Fruit fly (Drosophila melanogaster): ENCODE results near the gene brwl.

Gene brwl

DNA sequence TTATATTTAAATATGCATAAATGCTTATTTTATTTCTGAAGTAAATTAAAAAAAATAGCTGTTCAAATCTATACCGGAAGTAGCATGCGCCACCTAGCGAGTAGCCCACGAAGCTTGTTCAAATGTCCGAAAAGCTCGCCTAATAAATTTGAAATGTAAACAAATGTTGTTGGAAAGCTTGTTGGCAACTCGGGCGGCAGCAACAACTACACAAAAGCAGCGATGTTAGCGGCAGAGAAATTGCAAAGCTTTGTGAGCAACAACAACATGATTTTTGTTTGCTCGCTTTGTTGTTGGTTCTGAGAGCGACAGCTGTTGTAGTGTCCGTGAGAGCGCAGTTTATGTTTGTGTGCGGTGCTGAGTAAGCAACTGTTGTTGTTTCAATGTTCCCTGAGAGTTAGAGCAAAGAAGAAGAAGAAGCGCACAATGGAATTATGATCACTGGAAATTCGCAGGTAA, 1.3 kb upstream of the brwl start (continued):
- TF ChIP-seq CG30403 (GFP tag; optimal IDR thresholded peaks at IDR 0.05) (peak; percentile 90), CG13287 (GFP tag; IDR thresholded peaks at IDR 0.05; ENCODE audit: partially characterized antibody) (peak; percentile 65), tup (GFP tag; optimal IDR thresholded peaks at IDR 0.05) (peak; percentile 94), CG31365 (tag; optimal IDR thresholded peaks at IDR 0.05) (peak; percentile 95), HLH3B (GFP tag; IDR thresholded peaks at IDR 0.05) (peak; percentile 95), GATAe (GFP tag; conservative IDR thresholded peaks at IDR 0.05) (peak; percentile 88), bigmax (GFP tag; optimal IDR thresholded peaks at IDR 0.05) (peak; percentile 93), Xbp1 (GFP tag; optimal IDR thresholded peaks at IDR 0.05) (peak; percentile 96), CG3847 (GFP tag; IDR thresholded peaks at IDR 0.05) (peak; percentile 90), twi (tag; optimal IDR thresholded peaks at IDR 0.05) (peak; percentile 87), CG7786 (GFP tag; optimal IDR thresholded peaks at IDR 0.05) (peak; percentile 74), CG11504 (tag; optimal IDR thresholded peaks at IDR 0.05) (peak; percentile 95), MTF-1 (GFP tag; optimal IDR thresholded peaks at IDR 0.05; ENCODE audit: borderline replicate concordance) (peak; percentile 100), Sry-β (GFP tag; optimal IDR thresholded peaks at IDR 0.05) (peak; percentile 81), gce (GFP tag; IDR thresholded peaks at IDR 0.05) (peak; percentile 98), D19B (GFP tag; optimal IDR thresholded peaks at IDR 0.05) (peak; percentile 94), Hey (tag; optimal IDR thresholded peaks at IDR 0.05) (peak; percentile 97), CG11456 (GFP tag; IDR thresholded peaks at IDR 0.05) (peak; percentile 98), CG1024 (GFP tag; IDR thresholded peaks at IDR 0.05) (peak; percentile 95), seq (GFP tag; IDR thresholded peaks at IDR 0.05) (peak; percentile 98), CG2712 (tag; optimal IDR thresholded peaks at IDR 0.05) (peak; percentile 93), crp (GFP tag; optimal IDR thresholded peaks at IDR 0.05) (peak in 1 of 2 experiments; percentile 70), dpn (GFP tag; optimal IDR thresholded peaks at IDR 0.05) (peak; percentile 93 to 95), CG14667 (GFP tag; IDR thresholded peaks at IDR 0.05) (peak; percentile 57; the same call in 1 of the 2 replicates), Sry-δ (GFP tag; optimal IDR thresholded peaks at IDR 0.05) (peak; percentile 62), CG10321 (GFP tag; IDR thresholded peaks at IDR 0.05) (peak; percentile 86), CG18476 (GFP tag; optimal IDR thresholded peaks at IDR 0.05) (peak; percentile 88), CG4820 (GFP tag; optimal IDR thresholded peaks at IDR 0.05) (peak; percentile 89), disco-r (GFP tag; optimal IDR thresholded peaks at IDR 0.05) (peak; percentile 97), Kr (GFP tag; optimal IDR thresholded peaks at IDR 0.05) (peak; percentile 76), rib (GFP tag; IDR thresholded peaks at IDR 0.05) (peak; percentile 87), jing (GFP tag; optimal IDR thresholded peaks at IDR 0.05) (peak; percentile 86), lilli (GFP tag; optimal IDR thresholded peaks at IDR 0.05) (peak; percentile 91), pan (optimal IDR thresholded peaks at IDR 0.05) (no peak), pan (GFP tag; optimal IDR thresholded peaks at IDR 0.05 in 1 of 2, IDR thresholded peaks at IDR 0.05 in 1 of 2) (peak in 1 of 2 experiments; percentile 96), CG15514 (GFP tag; optimal IDR thresholded peaks at IDR 0.05) (peak; percentile 96), Dp (GFP tag; optimal IDR thresholded peaks at IDR 0.05) (peak; percentile 70), D19A (tag; optimal IDR thresholded peaks at IDR 0.05) (peak; percentile 89), vfl (GFP tag; optimal IDR thresholded peaks at IDR 0.05) (peak; percentile 92), cad (GFP tag; optimal IDR thresholded peaks at IDR 0.05) (no peak), peb (GFP tag; IDR thresholded peaks at IDR 0.05) (peak; percentile 86), Optix (GFP tag; IDR thresholded peaks at IDR 0.05) (peak; percentile 96), Med (GFP tag) (peak; percentile 100), CG1603 (tag; optimal IDR thresholded peaks at IDR 0.05) (peak; percentile 94), CG34224 (GFP tag; IDR thresholded peaks at IDR 0.05; ENCODE audit: partially characterized antibody) (peak; percentile 45; the same call in 1 of the 3 replicates), CG2875 (GFP tag; optimal IDR thresholded peaks at IDR 0.05) (peak; percentile 99), Adf1 (GFP tag; IDR thresholded peaks at IDR 0.05) (peak; percentile 95), fd3F (GFP tag; optimal IDR thresholded peaks at IDR 0.05) (peak; percentile 98), NC2β (GFP tag; optimal IDR thresholded peaks at IDR 0.05) (peak; percentile 96), pfk (GFP tag; optimal IDR thresholded peaks at IDR 0.05) (peak; percentile 89)
